Fruit fly (Drosophila melanogaster) whole organism, embryonic: ENCODE data around the gene Ptth.

Experiments
- ATbp ChIP-seq: fragments of 200-800 bp; sonication (Bioruptor generic); optimal IDR thresholded peaks from 2 replicates; lab custom pipeline; 2017; ENCODE audit warnings: missing biosample characterization, mild to moderate bottlenecking, missing genetic modification characterization, missing genetic modification reagents
- C15 ChIP-seq: fragments of 200-800 bp; sonication (Bioruptor generic); IDR thresholded peaks from 3 replicates; pipeline ENCODE4 v1.3.6; 2022; ENCODE audit warnings: missing biosample characterization, missing genetic modification characterization
- CG10267 ChIP-seq: fragments of 200-800 bp; sonication (Bioruptor generic); optimal IDR thresholded peaks from 2 replicates; lab custom pipeline; 2018; ENCODE audit warnings: missing biosample characterization, mild to moderate bottlenecking, missing genetic modification characterization, moderate library complexity
- CG10654 ChIP-seq: fragments of 200-800 bp; sonication (Bioruptor generic); optimal IDR thresholded peaks from 2 replicates; lab custom pipeline; 2016; ENCODE audit warnings: missing biosample characterization, missing genetic modification characterization
- CG11398 ChIP-seq: fragments of 200-800 bp; sonication (Bioruptor generic); optimal IDR thresholded peaks from 2 replicates; lab custom pipeline; 2016; ENCODE audit warnings: missing biosample characterization, missing genetic modification characterization
- CG14667 ChIP-seq: fragments of 200-800 bp; sonication (Bioruptor generic); IDR thresholded peaks from 2 replicates; pipeline ENCODE4 v1.3.6; 2022; ENCODE audit warnings: missing biosample characterization, missing genetic modification characterization
- CG15479 ChIP-seq: fragments of 200-800 bp; sonication (Bioruptor generic); optimal IDR thresholded peaks from 3 replicates; lab custom pipeline; 2019; ENCODE audit warnings: missing biosample characterization, mild to moderate bottlenecking, missing genetic modification characterization, moderate library complexity
- CG16813 ChIP-seq: fragments of 200-800 bp; sonication (Bioruptor generic); IDR thresholded peaks from 3 replicates; pipeline ENCODE4 v1.3.6; 2022; ENCODE audit warnings: missing biosample characterization, missing genetic modification characterization; ENCODE audit not compliant: partially characterized antibody
- CG17385 ChIP-seq: fragments of 200-800 bp; sonication (Bioruptor generic); optimal IDR thresholded peaks from 3 replicates; lab custom pipeline; 2018; ENCODE audit warnings: missing biosample characterization, mild to moderate bottlenecking, missing genetic modification characterization
- CG1792 ChIP-seq: fragments of 200-800 bp; sonication (Bioruptor generic); optimal IDR thresholded peaks from 2 replicates; lab custom pipeline; 2016; ENCODE audit warnings: missing biosample characterization, missing genetic modification characterization
- CG1832 ChIP-seq: fragments of 200-800 bp; sonication (Bioruptor generic); optimal IDR thresholded peaks from 2 replicates; lab custom pipeline; 2017; ENCODE audit warnings: missing biosample characterization, mild to moderate bottlenecking, missing genetic modification characterization, inconsistent platforms
- CG2712 ChIP-seq: fragments of 200-800 bp; optimal IDR thresholded peaks from 3 replicates; lab custom pipeline; 2019; ENCODE audit warnings: missing biosample characterization, mild to moderate bottlenecking, missing genetic modification characterization, moderate library complexity
- CG2889 ChIP-seq: fragments of 200-800 bp; sonication (Bioruptor generic); IDR thresholded peaks from 3 replicates; pipeline ENCODE4 v1.3.6; 2022; ENCODE audit warnings: missing biosample characterization, missing genetic modification characterization
- CG3065 ChIP-seq: fragments of 200-800 bp; sonication (Bioruptor generic); optimal IDR thresholded peaks from 2 replicates; lab custom pipeline; 2016; ENCODE audit warnings: missing biosample characterization, missing genetic modification characterization
- CG32532 ChIP-seq: fragments of 200-800 bp; sonication (Bioruptor generic); IDR thresholded peaks from 2 replicates; pipeline ENCODE4 v1.3.6; 2022; ENCODE audit warnings: missing biosample characterization, missing genetic modification characterization
- CG33557 ChIP-seq: fragments of 200-800 bp; sonication (Bioruptor generic); optimal IDR thresholded peaks from 2 replicates; lab custom pipeline; 2019; ENCODE audit warnings: missing biosample characterization, mild to moderate bottlenecking, missing genetic modification characterization, moderate library complexity
- CG3838 ChIP-seq: fragments of 200-800 bp; sonication (Bioruptor generic); optimal IDR thresholded peaks from 3 replicates; lab custom pipeline; 2016; ENCODE audit warnings: missing biosample characterization, missing genetic modification characterization
- CG3847 ChIP-seq: fragments of 200-800 bp; sonication (Bioruptor generic); IDR thresholded peaks from 2 replicates; pipeline ENCODE4 v1.3.6; 2022; ENCODE audit warnings: missing biosample characterization, missing genetic modification characterization
- CG6689 ChIP-seq: fragments of 200-800 bp; sonication (Bioruptor generic); IDR thresholded peaks from 2 replicates; pipeline ENCODE4 v1.3.6; 2022; ENCODE audit warnings: missing biosample characterization, missing genetic modification characterization
- CG6854 ChIP-seq: fragments of 200-800 bp; sonication (Bioruptor generic); optimal IDR thresholded peaks from 3 replicates; lab custom pipeline; 2017; ENCODE audit warnings: missing biosample characterization, mild to moderate bottlenecking, missing genetic modification characterization
- CG7928 ChIP-seq: fragments of 200-800 bp; sonication (Bioruptor generic); optimal IDR thresholded peaks from 2 replicates; lab custom pipeline; 2017; ENCODE audit warnings: missing biosample characterization, mild to moderate bottlenecking, missing genetic modification characterization
- Fer1 ChIP-seq: fragments of 200-800 bp; sonication (Bioruptor generic); optimal IDR thresholded peaks from 2 replicates; lab custom pipeline; 2017; ENCODE audit warnings: missing biosample characterization, mild to moderate bottlenecking, missing genetic modification characterization
- H15 ChIP-seq: fragments of 200-800 bp; sonication (Bioruptor generic); IDR thresholded peaks from 3 replicates; pipeline ENCODE4 v1.3.6; 2022; ENCODE audit warnings: missing biosample characterization, missing genetic modification characterization
- HLH3B ChIP-seq: fragments of 200-800 bp; sonication (Bioruptor generic); IDR thresholded peaks from 2 replicates; pipeline ENCODE4 v1.3.6; 2022; ENCODE audit warnings: missing biosample characterization, missing genetic modification characterization
- HLH54F ChIP-seq: fragments of 200-800 bp; sonication (Bioruptor generic); optimal IDR thresholded peaks from 3 replicates; lab custom pipeline; 2016; ENCODE audit warnings: missing biosample characterization, missing genetic modification characterization
- Hr78 ChIP-seq, 2 experiments: fragments of 200-800 bp in 1 of 2; fragments of >200 bp in 1 of 2; sonication (Bioruptor generic) in 1 of 2; optimal IDR thresholded peaks; 2 replicates each; lab custom pipeline; 2017 to 2019; ENCODE audit warnings: missing biosample characterization in 2 of 2, missing genetic modification characterization in 2 of 2, mild to moderate bottlenecking in 1 of 2, moderate library complexity in 1 of 2
- Pdp1 ChIP-seq, 2 experiments: fragments of 200-800 bp; sonication (Bioruptor generic); optimal IDR thresholded peaks; 3 replicates each; lab custom pipeline; 2016; ENCODE audit warnings: missing biosample characterization in 2 of 2, missing genetic modification characterization in 2 of 2, mild to moderate bottlenecking in 1 of 2, moderate library complexity in 1 of 2
- Ptx1 ChIP-seq: fragments of 200-800 bp; sonication (Bioruptor generic); IDR thresholded peaks from 2 replicates; pipeline ENCODE4 v1.3.6; 2022; ENCODE audit warnings: missing biosample characterization, missing genetic modification characterization
- Sox102F ChIP-seq: fragments of 200-800 bp; sonication (Bioruptor generic); optimal IDR thresholded peaks from 2 replicates; lab custom pipeline; 2018; ENCODE audit warnings: missing biosample characterization, mild to moderate bottlenecking, missing genetic modification characterization, moderate library complexity
- Trl ChIP-seq, 3 experiments: fragments of >200 bp in 2 of 3; fragments of 200-800 bp in 1 of 3; sonication (Bioruptor generic) in 1 of 3; optimal IDR thresholded peaks; 2 replicates in 1 of 3; 3 replicates in 2 of 3; lab custom pipeline; 2016 to 2017; ENCODE audit warnings: missing biosample characterization in 1 of 3, missing genetic modification characterization in 1 of 3
- Xbp1 ChIP-seq: fragments of 200-800 bp; sonication (Bioruptor generic); optimal IDR thresholded peaks from 3 replicates; lab custom pipeline; 2016; ENCODE audit warnings: missing biosample characterization, mild to moderate bottlenecking, missing genetic modification characterization
- aop ChIP-seq: fragments of 200-800 bp; sonication (Bioruptor generic); IDR thresholded peaks from 2 replicates; pipeline ENCODE4 v1.3.6; 2022; ENCODE audit warnings: missing biosample characterization, missing genetic modification characterization
- bab2 ChIP-seq: fragments of 200-800 bp; sonication (Bioruptor generic); optimal IDR thresholded peaks from 2 replicates; lab custom pipeline; 2016; ENCODE audit warnings: missing biosample characterization, missing genetic modification characterization
- crc ChIP-seq: fragments of 200-800 bp; sonication (Bioruptor generic); optimal IDR thresholded peaks from 2 replicates; lab custom pipeline; 2016; ENCODE audit warnings: missing biosample characterization, missing genetic modification characterization
- croc ChIP-seq: fragments of 200-800 bp; sonication (Bioruptor generic); conservative IDR thresholded peaks from 3 replicates; pipeline ENCODE4 v1.3.6; 2022; ENCODE audit warnings: missing biosample characterization, missing genetic modification characterization
- da ChIP-seq: fragments of 200-800 bp; sonication (Bioruptor generic); optimal IDR thresholded peaks from 2 replicates; lab custom pipeline; 2016; ENCODE audit warnings: missing biosample characterization, missing genetic modification characterization
- gfzf ChIP-seq: fragments of 200-800 bp; sonication (Bioruptor generic); optimal IDR thresholded peaks from 2 replicates; lab custom pipeline; 2016; ENCODE audit warnings: missing biosample characterization, mild to moderate bottlenecking, missing genetic modification characterization, moderate library complexity
- gt ChIP-seq: fragments of 200-800 bp; sonication (Bioruptor generic); IDR thresholded peaks from 2 replicates; pipeline ENCODE4 v1.3.6; 2022; ENCODE audit warnings: missing biosample characterization, missing genetic modification characterization
- ham ChIP-seq: fragments of 200-800 bp; sonication (Bioruptor generic); IDR thresholded peaks from 2 replicates; pipeline ENCODE4 v1.3.6; 2022; ENCODE audit warnings: missing biosample characterization, missing genetic modification characterization
- her ChIP-seq: fragments of 200-800 bp; sonication (Bioruptor generic); optimal IDR thresholded peaks from 2 replicates; lab custom pipeline; 2016; ENCODE audit warnings: missing biosample characterization, missing genetic modification characterization
- lola ChIP-seq, 3 experiments: fragments of >200 bp in 2 of 3; fragments of 200-800 bp in 1 of 3; sonication (Bioruptor generic) in 1 of 3; optimal IDR thresholded peaks; 2 replicates each; lab custom pipeline; 2017 to 2019; ENCODE audit warnings: missing biosample characterization in 3 of 3, missing genetic modification characterization in 3 of 3, mild to moderate bottlenecking in 1 of 3, moderate library complexity in 1 of 3
- lov ChIP-seq, 2 experiments: fragments of 200-800 bp in 1 of 2; fragments of >200 bp in 1 of 2; sonication (Bioruptor generic) in 1 of 2; IDR thresholded peaks in 1 of 2; optimal IDR thresholded peaks in 1 of 2; 2 replicates in 1 of 2; 3 replicates in 1 of 2; pipeline versions ENCODE4 v1.3.6 to Lab custom; 2017 to 2022; ENCODE audit warnings: missing biosample characterization in 1 of 2, missing genetic modification characterization in 1 of 2
- mld ChIP-seq: fragments of 200-800 bp; sonication (Bioruptor generic); IDR thresholded peaks from 3 replicates; pipeline ENCODE4 v1.3.6; 2022; ENCODE audit warnings: missing biosample characterization, missing genetic modification characterization; ENCODE audit not compliant: partially characterized antibody
- otp ChIP-seq: fragments of 200-800 bp; sonication (Bioruptor generic); IDR thresholded peaks from 3 replicates; pipeline ENCODE4, ENCODE4 v1.3.6; 2022; ENCODE audit warnings: missing biosample characterization, missing genetic modification characterization
- sens ChIP-seq: fragments of 200-800 bp; sonication (Bioruptor generic); peaks from one replicate; lab custom pipeline; 2016; ENCODE audit warnings: missing biosample characterization, missing genetic modification characterization
- shn ChIP-seq: fragments of 200-800 bp; sonication (Bioruptor generic); optimal IDR thresholded peaks from 3 replicates; lab custom pipeline; 2016; ENCODE audit warnings: missing biosample characterization, missing genetic modification characterization
- sqz ChIP-seq: fragments of 200-800 bp; sonication (Bioruptor generic); optimal IDR thresholded peaks from 3 replicates; lab custom pipeline; 2018; ENCODE audit warnings: missing biosample characterization, mild to moderate bottlenecking, missing genetic modification characterization
- sr ChIP-seq: fragments of 200-800 bp; sonication (Bioruptor generic); IDR thresholded peaks from 3 replicates; pipeline ENCODE4 v1.3.6; 2022; ENCODE audit warnings: missing biosample characterization, missing genetic modification characterization
- sug ChIP-seq: fragments of 200-800 bp; optimal IDR thresholded peaks from 2 replicates; lab custom pipeline; 2019; ENCODE audit warnings: missing biosample characterization, mild to moderate bottlenecking, missing genetic modification characterization, moderate library complexity

Gene Ptth

dm6 chr2L:540572-541210, 36.0 kb downstream of the Ptth start (continued):
- TF ChIP-seq CG2889 (no peak), da (GFP tag; lab: Kevin White, UChicago) (no peak), CG6854 (GFP tag; lab: Kevin White, UChicago) (no peak), CG2712 (peak; percentile 55), sr (no peak), crc (GFP tag; lab: Kevin White, UChicago) (no peak), CG3838 (GFP tag; lab: Kevin White, UChicago) (no peak), bab2 (GFP tag; lab: Kevin White, UChicago) (peak; percentile 19), CG14667 (no peak), Hr78 (GFP tag; optimal IDR thresholded peaks at IDR 0.05; lab: Kevin White, UChicago) (no peak), CG11398 (GFP tag; lab: Kevin White, UChicago) (peak; percentile 36), Trl (optimal IDR thresholded peaks at IDR 0.05; lab: Kevin White, UChicago) (peak in 1 of 2 experiments; percentile 4), Trl (GFP tag; optimal IDR thresholded peaks at IDR 0.05; lab: Kevin White, UChicago) (no peak), croc (no peak), CG6689 (no peak), CG32532 (GFP tag; lab: Robert Waterston, UW) (no peak), CG3847 (peak; percentile 89), Fer1 (GFP tag; lab: Kevin White, UChicago) (peak; percentile 6), sens (GFP tag; lab: Kevin White, UChicago) (peak; percentile 85), her (GFP tag; lab: Kevin White, UChicago) (no peak), ham (no peak), CG1832 (no peak), CG17385 (no peak), CG33557 (GFP tag; lab: Kevin White, UChicago) (peak; percentile 62), ATbp (no peak), CG3065 (no peak), sug (tag; lab: Kevin White, UChicago) (peak; percentile 68), gt (GFP tag; lab: Robert Waterston, UW) (no peak), Ptx1 (GFP tag; lab: Robert Waterston, UW) (no peak), CG16813 (GFP tag; lab: Robert Waterston, UW) (peak; percentile 58; the same call in 1 of the 3 replicates), mld (GFP tag; lab: Robert Waterston, UW) (peak; percentile 66; the same call in 1 of the 3 replicates), shn (no peak), HLH54F (GFP tag; lab: Kevin White, UChicago) (no peak), aop (no peak), otp (GFP tag; lab: Robert Waterston, UW) (no peak; the same call in 2 of the 3 replicates), C15 (no peak), CG7928 (GFP tag; lab: Kevin White, UChicago) (peak; percentile 9), Xbp1 (GFP tag; lab: Kevin White, UChicago) (peak; percentile 25), sqz (no peak), gfzf (GFP tag; lab: Kevin White, UChicago) (peak; percentile 80), CG1792 (no peak), CG15479 (no peak), Sox102F (no peak), CG10267 (peak; percentile 60), Pdp1 (GFP tag; optimal IDR thresholded peaks at IDR 0.05; lab: Kevin White, UChicago) (peak in 1 of 2 experiments; percentile 8), lola (GFP tag; optimal IDR thresholded peaks at IDR 0.05; lab: Kevin White, UChicago) (no peak), HLH3B (no peak), CG10654 (GFP tag; lab: Kevin White, UChicago) (no peak), lov (optimal IDR thresholded peaks at IDR 0.05; lab: Kevin White, UChicago) (no peak), lov (GFP tag; IDR thresholded peaks at IDR 0.05; lab: Robert Waterston, UW) (0 out of 3 replicates have a peak, but pooled peaks have one; percentile 44), H15 (GFP tag; lab: Robert Waterston, UW) (no peak)
